Worm (Caenorhabditis elegans) whole organism, L2 larva: Measurements from ENCODE around the gene dpy-31.

ENCODE experiments used
- C34F6.9 ChIP-seq: fragments of 150-350 bp; optimal IDR thresholded peaks from 2 replicates; lab custom pipeline; 2014; ENCODE audit warnings: missing biosample characterization, missing genetic modification characterization
- F13H6.1 ChIP-seq: sonication (generic microtip); optimal IDR thresholded peaks from 2 replicates; lab custom pipeline; 2016; ENCODE audit warnings: missing genetic modification characterization, missing compliant biosample characterization
- R02D3.7 ChIP-seq: fragments of 150-350 bp; optimal IDR thresholded peaks from 2 replicates; lab custom pipeline; 2014; ENCODE audit warnings: missing biosample characterization, missing genetic modification characterization
- Y55F3AM.14 ChIP-seq: fragments of 200-800 bp; sonication (Bioruptor generic); optimal IDR thresholded peaks from 2 replicates; lab custom pipeline; 2018; ENCODE audit warnings: mild to moderate bottlenecking, missing genetic modification characterization, missing compliant biosample characterization
- ZK546.5 ChIP-seq: sonication (generic microtip); optimal IDR thresholded peaks from 2 replicates; lab custom pipeline; 2017; ENCODE audit warnings: missing biosample characterization, missing genetic modification characterization
- alr-1 ChIP-seq: fragments of 150-350 bp; optimal IDR thresholded peaks from 2 replicates; lab custom pipeline; 2014; ENCODE audit warnings: missing biosample characterization, missing genetic modification characterization
- aly-2 ChIP-seq: fragments of 150-350 bp; optimal IDR thresholded peaks from 2 replicates; lab custom pipeline; 2014; ENCODE audit warnings: missing biosample characterization, missing genetic modification characterization
- ama-1 ChIP-seq: fragments of 150-350 bp; optimal IDR thresholded peaks from 2 replicates; lab custom pipeline; 2018; ENCODE audit warnings: inconsistent platforms
- blmp-1 ChIP-seq: sonication (generic microtip); optimal IDR thresholded peaks from 2 replicates; lab custom pipeline; 2017; ENCODE audit warnings: missing genetic modification characterization, mild to moderate bottlenecking, missing compliant biosample characterization, antibody characterized with exemption, moderate library complexity; ENCODE audit not compliant: insufficient read depth
- ceh-16 ChIP-seq: fragments of 150-350 bp; optimal IDR thresholded peaks from 2 replicates; lab custom pipeline; 2014; ENCODE audit warnings: missing biosample characterization, missing genetic modification characterization
- ceh-82 ChIP-seq: fragments of 150-350 bp; optimal IDR thresholded peaks from 2 replicates; lab custom pipeline; 2014; ENCODE audit warnings: missing biosample characterization, missing genetic modification characterization
- crh-2 ChIP-seq: sonication (generic microtip); optimal IDR thresholded peaks from 2 replicates; lab custom pipeline; 2017; ENCODE audit warnings: missing biosample characterization, missing genetic modification characterization
- dmd-4 ChIP-seq: sonication (generic microtip); optimal IDR thresholded peaks from 2 replicates; lab custom pipeline; 2017; ENCODE audit warnings: missing biosample characterization, missing genetic modification characterization
- egl-27 ChIP-seq: sonication (generic microtip); optimal IDR thresholded peaks from 3 replicates; lab custom pipeline; 2017; ENCODE audit warnings: missing biosample characterization, missing genetic modification reagents, missing genetic modification characterization
- elt-1 ChIP-seq: fragments of 150-350 bp; optimal IDR thresholded peaks from 2 replicates; lab custom pipeline; 2014; ENCODE audit warnings: missing biosample characterization, missing genetic modification characterization
- elt-3 ChIP-seq: sonication (generic microtip); optimal IDR thresholded peaks from 2 replicates; lab custom pipeline; 2017; ENCODE audit warnings: missing biosample characterization, missing genetic modification characterization
- fos-1 ChIP-seq: fragments of 150-350 bp; optimal IDR thresholded peaks from 2 replicates; lab custom pipeline; 2014; ENCODE audit warnings: missing biosample characterization, missing genetic modification characterization
- gmeb-1 ChIP-seq: fragments of 150-350 bp; optimal IDR thresholded peaks from 2 replicates; lab custom pipeline; 2014; ENCODE audit warnings: missing biosample characterization, missing genetic modification characterization
- lin-11 ChIP-seq: fragments of 150-350 bp; sonication (generic microtip); optimal IDR thresholded peaks from 2 replicates; lab custom pipeline; 2014; ENCODE audit warnings: missing biosample characterization, missing genetic modification characterization, inconsistent platforms, mixed read lengths
- lin-13 ChIP-seq: fragments of 150-350 bp; optimal IDR thresholded peaks from 2 replicates; lab custom pipeline; 2014; ENCODE audit warnings: missing biosample characterization, missing genetic modification reagents, missing genetic modification characterization
- lin-39 ChIP-seq: fragments of 150-350 bp; optimal IDR thresholded peaks from 2 replicates; lab custom pipeline; 2014; ENCODE audit warnings: missing biosample characterization, missing genetic modification reagents, missing genetic modification characterization
- lsy-2 ChIP-seq, 2 experiments: fragments of 150-350 bp in 1 of 2; sonication (generic microtip) in 1 of 2; optimal IDR thresholded peaks; 2 replicates each; lab custom pipeline; 2014 to 2017; ENCODE audit warnings: missing biosample characterization in 2 of 2, missing genetic modification characterization in 2 of 2
- mab-5 ChIP-seq: fragments of 150-350 bp; optimal IDR thresholded peaks from 2 replicates; lab custom pipeline; 2014; ENCODE audit warnings: missing biosample characterization, missing genetic modification characterization
- mbf-1 ChIP-seq: sonication (generic microtip); optimal IDR thresholded peaks from 2 replicates; lab custom pipeline; 2017; ENCODE audit warnings: missing biosample characterization, missing genetic modification characterization
- mdl-1 ChIP-seq, 2 experiments: fragments of 150-350 bp in 1 of 2; sonication (generic microtip) in 1 of 2; optimal IDR thresholded peaks; 2 replicates each; lab custom pipeline; 2017; ENCODE audit warnings: missing biosample characterization in 2 of 2, missing genetic modification characterization in 2 of 2
- nhr-10 ChIP-seq: sonication (generic microtip); optimal IDR thresholded peaks from 2 replicates; lab custom pipeline; 2017; ENCODE audit warnings: missing biosample characterization, missing genetic modification characterization
- nhr-11 ChIP-seq: fragments of 150-350 bp; optimal IDR thresholded peaks from 2 replicates; lab custom pipeline; 2014; ENCODE audit warnings: missing biosample characterization, missing genetic modification characterization
- nhr-12 ChIP-seq: fragments of 150-350 bp; optimal IDR thresholded peaks from 2 replicates; lab custom pipeline; 2014; ENCODE audit warnings: missing biosample characterization, missing genetic modification characterization
- nhr-129 ChIP-seq: fragments of 150-350 bp; optimal IDR thresholded peaks from 2 replicates; lab custom pipeline; 2014; ENCODE audit warnings: missing biosample characterization, missing genetic modification characterization
- nhr-21 ChIP-seq: fragments of 150-350 bp; optimal IDR thresholded peaks from 2 replicates; lab custom pipeline; 2014; ENCODE audit warnings: missing biosample characterization, missing genetic modification characterization
- nhr-23 ChIP-seq: fragments of 150-350 bp; optimal IDR thresholded peaks from 2 replicates; lab custom pipeline; 2014; ENCODE audit warnings: missing biosample characterization, missing genetic modification reagents, missing genetic modification characterization
- nhr-237 ChIP-seq: fragments of 150-350 bp; optimal IDR thresholded peaks from 2 replicates; lab custom pipeline; 2014; ENCODE audit warnings: missing biosample characterization, missing genetic modification characterization
- nhr-77 ChIP-seq: fragments of 150-350 bp; optimal IDR thresholded peaks from 2 replicates; lab custom pipeline; 2014; ENCODE audit warnings: missing biosample characterization, missing genetic modification characterization
- peb-1 ChIP-seq: fragments of 150-350 bp; optimal IDR thresholded peaks from 2 replicates; lab custom pipeline; 2014; ENCODE audit warnings: missing biosample characterization, missing genetic modification characterization
- sem-4 ChIP-seq: fragments of 150-350 bp; optimal IDR thresholded peaks from 2 replicates; lab custom pipeline; 2014; ENCODE audit warnings: missing biosample characterization, missing genetic modification reagents, missing genetic modification characterization
- skn-1 ChIP-seq: sonication (generic microtip); optimal IDR thresholded peaks from 2 replicates; lab custom pipeline; 2017; ENCODE audit warnings: missing biosample characterization, missing genetic modification characterization
- sma-3 ChIP-seq: sonication (generic microtip); optimal IDR thresholded peaks from 2 replicates; lab custom pipeline; 2016; ENCODE audit warnings: missing genetic modification reagents, missing genetic modification characterization, missing compliant biosample characterization
- sma-9 ChIP-seq, 2 experiments: fragments of 150-350 bp in 1 of 2; sonication (generic microtip) in 1 of 2; optimal IDR thresholded peaks; 2 replicates each; lab custom pipeline; 2014 to 2016; ENCODE audit warnings: missing genetic modification characterization in 2 of 2, mild to moderate bottlenecking in 1 of 2, missing biosample characterization in 1 of 2, missing compliant biosample characterization in 1 of 2, missing genetic modification reagents in 1 of 2, moderate library complexity in 1 of 2
- snpc-4 ChIP-seq: fragments of 150-350 bp; optimal IDR thresholded peaks from 2 replicates; lab custom pipeline; 2014; ENCODE audit warnings: missing biosample characterization, missing genetic modification characterization
- unc-39 ChIP-seq: fragments of 150-350 bp; optimal IDR thresholded peaks from 2 replicates; lab custom pipeline; 2014; ENCODE audit warnings: missing biosample characterization, missing genetic modification characterization
- unc-55 ChIP-seq: fragments of 150-350 bp; sonication (generic microtip); optimal IDR thresholded peaks from 3 replicates; lab custom pipeline; 2014; ENCODE audit warnings: missing biosample characterization, missing genetic modification reagents, missing genetic modification characterization
- unc-62 ChIP-seq: fragments of 150-350 bp; optimal IDR thresholded peaks from 2 replicates; lab custom pipeline; 2014; ENCODE audit warnings: missing biosample characterization, missing genetic modification reagents, missing genetic modification characterization
- zag-1 ChIP-seq: fragments of 150-350 bp; optimal IDR thresholded peaks from 2 replicates; lab custom pipeline; 2014; ENCODE audit warnings: missing biosample characterization, missing genetic modification characterization
- ztf-1 ChIP-seq: fragments of 200-800 bp; sonication (Bioruptor generic); conservative IDR thresholded peaks from 2 replicates; pipeline ENCODE4 v1.3.6; 2022; ENCODE audit warnings: missing genetic modification characterization, missing compliant biosample characterization
- ztf-4 ChIP-seq: fragments of 150-350 bp; optimal IDR thresholded peaks from 2 replicates; lab custom pipeline; 2014; ENCODE audit warnings: missing biosample characterization, missing genetic modification characterization

dpy-31 gene

ce11 chrIII:7179538-7180301 lies 22.3 kb upstream of the dpy-31 start, which contains the start of the genes rps-14 and rpl-36 (continued):
- TF ChIP-seq snpc-4 = peak; percentile 74
- TF ChIP-seq, all 48 proteins: peak for 29

- peak; percentile 12 for TF ChIP-seq ztf-4
- TF ChIP-seq nhr-129 = no peak
- TF ChIP-seq ceh-82 = no peak
Observed at ce11 chrIII:7180613-7181012, 21.4 kb upstream of the dpy-31 start, which contains the start of gene ndab-2. Gene ndab-2, plus strand, starts transcription at chrIII:7180752.

ce11 chrIII:7181822-7182221 lies 20.2 kb upstream of the dpy-31 start, which contains the start of gene epg-4:
Gene epg-4, plus strand, starts transcription at chrIII:7182167.
- TF ChIP-seq C34F6.9 (peak; percentile 76), nhr-129 (peak; percentile 78), elt-1 (tag; lab: Kevin White, UChicago) (no peak), fos-1 (tag; lab: Kevin White, UChicago) (peak; percentile 48), unc-62 (no peak), unc-55 (GFP tag; lab: Kevin White, UChicago) (peak; percentile 57), lsy-2 (tag; optimal IDR thresholded peaks at IDR 0.05; lab: Kevin White, UChicago) (peak in 1 of 2 experiments; percentile 57), peb-1 (tag; lab: Kevin White, UChicago) (no peak), crh-2 (tag; lab: Kevin White, UChicago) (peak; percentile 21), nhr-237 (tag; lab: Kevin White, UChicago) (no peak)

ce11 chrIII:7184022-7184421 lies 18.0 kb upstream of the dpy-31 start, which contains the start of gene yju-2:
Gene yju-2, plus strand, starts transcription at chrIII:7184336.
- no peak for TF ChIP-seq nhr-10 (tag; lab: Kevin White, UChicago)
- no peak for TF ChIP-seq ceh-16
- TF ChIP-seq elt-3 (tag; lab: Kevin White, UChicago) = no peak
- peak; percentile 67 for TF ChIP-seq crh-2 (tag; lab: Kevin White, UChicago)
- TF ChIP-seq skn-1 (tag; lab: Kevin White, UChicago) = peak; percentile 15
- TF ChIP-seq zag-1 (tag; lab: Kevin White, UChicago) = no peak
- no peak for TF ChIP-seq lin-39 (tag; lab: Kevin White, UChicago)
- TF ChIP-seq sma-3 = peak; percentile 34
- peak; percentile 47 for TF ChIP-seq sem-4 (tag; lab: Kevin White, UChicago)
- TF ChIP-seq gmeb-1 (tag; lab: Kevin White, UChicago) = peak; percentile 59
- no peak for TF ChIP-seq mbf-1 (tag; lab: Kevin White, UChicago)
- no peak for TF ChIP-seq ceh-82
- TF ChIP-seq F13H6.1 (tag; lab: Kevin White, UChicago) = peak; percentile 35
- TF ChIP-seq unc-55 (GFP tag; lab: Kevin White, UChicago) = peak; percentile 87
- TF ChIP-seq nhr-12 = no peak
- no peak for TF ChIP-seq nhr-77 (tag; lab: Kevin White, UChicago)
- TF ChIP-seq elt-1 (tag; lab: Kevin White, UChicago) = no peak
- TF ChIP-seq ztf-1 (GFP tag; lab: Robert Waterston, UW) = no peak
- TF ChIP-seq lsy-2 (tag; optimal IDR thresholded peaks at IDR 0.05; lab: Kevin White, UChicago) = peak; percentile 29 to 82
- no peak for TF ChIP-seq unc-62
- no peak for TF ChIP-seq egl-27 (tag; lab: Kevin White, UChicago)
- TF ChIP-seq nhr-11 = no peak
- no peak for TF ChIP-seq Y55F3AM.14 (GFP tag; lab: Kevin White, UChicago)
- no peak for TF ChIP-seq lin-11 (tag; lab: Kevin White, UChicago)
- peak; percentile 92 for TF ChIP-seq C34F6.9
- TF ChIP-seq aly-2 (tag; lab: Kevin White, UChicago) = no peak
- TF ChIP-seq ZK546.5 (tag; lab: Kevin White, UChicago) = no peak
- TF ChIP-seq R02D3.7 = no peak
- TF ChIP-seq ztf-4 = peak; percentile 36
- TF ChIP-seq fos-1 (tag; lab: Kevin White, UChicago) = peak; percentile 32
- no peak for TF ChIP-seq nhr-237 (tag; lab: Kevin White, UChicago)
- no peak for TF ChIP-seq peb-1 (tag; lab: Kevin White, UChicago)
- no peak for TF ChIP-seq unc-39 (tag; lab: Kevin White, UChicago)
- TF ChIP-seq lin-13 (GFP tag; lab: Kevin White, UChicago) = peak; percentile 36
- no peak for TF ChIP-seq blmp-1
- peak; percentile 49 for TF ChIP-seq sma-9 (GFP tag; optimal IDR thresholded peaks at IDR 0.05; lab: Kevin White, UChicago)
- no peak for TF ChIP-seq sma-9 (tag; optimal IDR thresholded peaks at IDR 0.05; lab: Kevin White, UChicago)
- TF ChIP-seq nhr-21 (tag; lab: Kevin White, UChicago) = peak; percentile 32
- TF ChIP-seq alr-1 = no peak
- no peak for TF ChIP-seq dmd-4 (tag; lab: Kevin White, UChicago)
- TF ChIP-seq nhr-129 = peak; percentile 82
- TF ChIP-seq snpc-4 = no peak
- peak; percentile 15 for TF ChIP-seq ama-1 (lab: Kevin White, UChicago)
- TF ChIP-seq nhr-23 (tag; lab: Kevin White, UChicago) = no peak
- no peak for TF ChIP-seq mdl-1 (tag; optimal IDR thresholded peaks at IDR 0.05; lab: Kevin White, UChicago)
- TF ChIP-seq mab-5 (tag; lab: Kevin White, UChicago) = no peak
